Fruit fly (Drosophila melanogaster) whole organism, embryonic: ENCODE results near the gene Pdhb.

ENCODE experiments used
- Adf1 ChIP-seq: fragments of 200-800 bp; sonication (Bioruptor generic); IDR thresholded peaks from 2 replicates; pipeline ENCODE4 v1.3.6; 2022; ENCODE audit warnings: missing biosample characterization, missing genetic modification characterization
- Blimp-1 ChIP-seq: fragments of 200-800 bp; sonication (Bioruptor generic); optimal IDR thresholded peaks from 3 replicates; lab custom pipeline; 2018; ENCODE audit warnings: missing biosample characterization, missing genetic modification characterization, mild to moderate bottlenecking, moderate library complexity, missing genetic modification reagents
- Bteb2 ChIP-seq: fragments of 200-800 bp; sonication (Bioruptor generic); optimal IDR thresholded peaks from 2 replicates; lab custom pipeline; 2016; ENCODE audit warnings: missing biosample characterization, missing genetic modification characterization
- CG10147 ChIP-seq: fragments of 200-800 bp; sonication (Bioruptor generic); optimal IDR thresholded peaks from 2 replicates; lab custom pipeline; 2019; ENCODE audit warnings: missing biosample characterization, mild to moderate bottlenecking, missing genetic modification characterization, moderate library complexity
- CG10543 ChIP-seq: fragments of 200-800 bp; sonication (Bioruptor generic); optimal IDR thresholded peaks from 3 replicates; lab custom pipeline; 2017; ENCODE audit warnings: missing biosample characterization, mild to moderate bottlenecking, missing genetic modification characterization, moderate library complexity
- CG11398 ChIP-seq: fragments of 200-800 bp; sonication (Bioruptor generic); optimal IDR thresholded peaks from 2 replicates; lab custom pipeline; 2016; ENCODE audit warnings: missing biosample characterization, missing genetic modification characterization
- CG12071 ChIP-seq: fragments of 200-800 bp; sonication (Bioruptor generic); optimal IDR thresholded peaks from 3 replicates; lab custom pipeline; 2018; ENCODE audit warnings: missing biosample characterization, mild to moderate bottlenecking, missing genetic modification characterization
- CG12104 ChIP-seq: fragments of 200-800 bp; sonication (Bioruptor generic); optimal IDR thresholded peaks from 3 replicates; lab custom pipeline; 2016; ENCODE audit warnings: missing biosample characterization, missing genetic modification characterization
- CG12942 ChIP-seq: fragments of 200-800 bp; sonication (Bioruptor generic); optimal IDR thresholded peaks from 3 replicates; lab custom pipeline; 2016; ENCODE audit warnings: missing biosample characterization, missing genetic modification characterization
- CG13287 ChIP-seq: fragments of 200-800 bp; sonication (Bioruptor generic); IDR thresholded peaks from 2 replicates; pipeline ENCODE4 v1.3.6; 2022; ENCODE audit warnings: missing biosample characterization, missing genetic modification characterization; ENCODE audit not compliant: partially characterized antibody
- CG13624 ChIP-seq: fragments of 200-800 bp; sonication (Bioruptor generic); optimal IDR thresholded peaks from 2 replicates; lab custom pipeline; 2016; ENCODE audit warnings: missing biosample characterization, missing genetic modification characterization
- CG16813 ChIP-seq: fragments of 200-800 bp; sonication (Bioruptor generic); IDR thresholded peaks from 3 replicates; pipeline ENCODE4 v1.3.6; 2022; ENCODE audit warnings: missing biosample characterization, missing genetic modification characterization; ENCODE audit not compliant: partially characterized antibody
- CG2889 ChIP-seq: fragments of 200-800 bp; sonication (Bioruptor generic); IDR thresholded peaks from 3 replicates; pipeline ENCODE4 v1.3.6; 2022; ENCODE audit warnings: missing biosample characterization, missing genetic modification characterization
- CG30431 ChIP-seq: fragments of 200-800 bp; sonication (Bioruptor generic); optimal IDR thresholded peaks from 2 replicates; lab custom pipeline; 2017; ENCODE audit warnings: missing biosample characterization, missing genetic modification characterization
- CG31388 ChIP-seq: fragments of 200-800 bp; sonication (Bioruptor generic); optimal IDR thresholded peaks from 2 replicates; lab custom pipeline; 2016; ENCODE audit warnings: missing biosample characterization, missing genetic modification characterization
- CG6654 ChIP-seq: fragments of 200-800 bp; sonication (Bioruptor generic); optimal IDR thresholded peaks from 2 replicates; lab custom pipeline; 2017; ENCODE audit warnings: missing biosample characterization, mild to moderate bottlenecking, missing genetic modification characterization
- CG7745 ChIP-seq: fragments of 200-800 bp; sonication (Bioruptor generic); optimal IDR thresholded peaks from 2 replicates; lab custom pipeline; 2018; ENCODE audit warnings: missing biosample characterization, mild to moderate bottlenecking, missing genetic modification characterization, moderate library complexity
- CG7987 ChIP-seq: fragments of 200-800 bp; sonication (Bioruptor generic); optimal IDR thresholded peaks from 2 replicates; lab custom pipeline; 2018; ENCODE audit warnings: missing biosample characterization, mild to moderate bottlenecking, missing genetic modification characterization, moderate library complexity
- CG8290 ChIP-seq, 3 experiments: fragments of 200-800 bp; sonication (Bioruptor generic); optimal IDR thresholded peaks; 2 replicates each; lab custom pipeline; 2016 to 2019; ENCODE audit warnings: missing biosample characterization in 3 of 3, missing genetic modification characterization in 3 of 3, mild to moderate bottlenecking in 2 of 3, moderate library complexity in 1 of 3
- CG8359 ChIP-seq: fragments of 200-800 bp; sonication (Bioruptor generic); optimal IDR thresholded peaks from 2 replicates; lab custom pipeline; 2017; ENCODE audit warnings: missing biosample characterization, mild to moderate bottlenecking, missing genetic modification characterization, borderline replicate concordance
- CHES-1-like ChIP-seq: fragments of 200-800 bp; sonication (Bioruptor generic); optimal IDR thresholded peaks from 2 replicates; lab custom pipeline; 2016; ENCODE audit warnings: missing biosample characterization, missing genetic modification characterization
- CTCF ChIP-seq: fragments of 200-800 bp; sonication (Bioruptor generic); optimal IDR thresholded peaks from 2 replicates; lab custom pipeline; 2017; ENCODE audit warnings: missing biosample characterization, mild to moderate bottlenecking, missing genetic modification characterization, moderate library complexity
- Ets97D ChIP-seq: fragments of 200-800 bp; sonication (Bioruptor generic); optimal IDR thresholded peaks from 3 replicates; lab custom pipeline; 2016; ENCODE audit warnings: missing biosample characterization, missing genetic modification characterization
- Gug ChIP-seq: fragments of 200-800 bp; sonication (Bioruptor generic); IDR thresholded peaks from 4 replicates; pipeline ENCODE4 v1.3.6; 2022; ENCODE audit warnings: missing biosample characterization, missing genetic modification characterization
- H15 ChIP-seq: fragments of 200-800 bp; sonication (Bioruptor generic); IDR thresholded peaks from 3 replicates; pipeline ENCODE4 v1.3.6; 2022; ENCODE audit warnings: missing biosample characterization, missing genetic modification characterization
- H2.0 ChIP-seq: fragments of 200-800 bp; sonication (Bioruptor generic); IDR thresholded peaks from 2 replicates; pipeline ENCODE4 v1.3.6; 2022; ENCODE audit warnings: missing biosample characterization, missing genetic modification characterization
- HLH54F ChIP-seq: fragments of 200-800 bp; sonication (Bioruptor generic); optimal IDR thresholded peaks from 3 replicates; lab custom pipeline; 2016; ENCODE audit warnings: missing biosample characterization, missing genetic modification characterization
- Lhr ChIP-seq: fragments of 200-800 bp; sonication (Bioruptor generic); optimal IDR thresholded peaks from 3 replicates; lab custom pipeline; 2017; ENCODE audit warnings: mild to moderate bottlenecking, missing biosample characterization, missing genetic modification reagents, missing genetic modification characterization
- Mad ChIP-seq: fragments of 200-800 bp; sonication (Bioruptor generic); optimal IDR thresholded peaks from 2 replicates; lab custom pipeline; 2016; ENCODE audit warnings: missing biosample characterization, missing genetic modification characterization
- Mes4 ChIP-seq: fragments of 200-800 bp; sonication (Bioruptor generic); optimal IDR thresholded peaks from 2 replicates; lab custom pipeline; 2016; ENCODE audit warnings: missing biosample characterization, missing genetic modification characterization
- Nf-YA ChIP-seq: fragments of 200-800 bp; sonication (Bioruptor generic); IDR thresholded peaks from 2 replicates; pipeline ENCODE4 v1.3.6; 2022; ENCODE audit warnings: missing biosample characterization, missing genetic modification characterization
- Sry-β ChIP-seq: fragments of 200-800 bp; sonication (Bioruptor generic); optimal IDR thresholded peaks from 2 replicates; lab custom pipeline; 2018; ENCODE audit warnings: missing biosample characterization, mild to moderate bottlenecking, missing genetic modification characterization, moderate library complexity
- Taf1 ChIP-seq: fragments of 200-800 bp; sonication (Bioruptor generic); IDR thresholded peaks from 2 replicates; pipeline ENCODE4 v1.3.6; 2022; ENCODE audit warnings: missing biosample characterization, missing genetic modification characterization
- Tbp ChIP-seq: fragments of >200 bp; optimal IDR thresholded peaks from 2 replicates; lab custom pipeline; 2018; ENCODE audit warnings: missing biosample characterization, missing genetic modification characterization
- aop ChIP-seq: fragments of 200-800 bp; sonication (Bioruptor generic); IDR thresholded peaks from 2 replicates; pipeline ENCODE4 v1.3.6; 2022; ENCODE audit warnings: missing biosample characterization, missing genetic modification characterization
- crc ChIP-seq: fragments of 200-800 bp; sonication (Bioruptor generic); optimal IDR thresholded peaks from 2 replicates; lab custom pipeline; 2016; ENCODE audit warnings: missing biosample characterization, missing genetic modification characterization
- gfzf ChIP-seq: fragments of 200-800 bp; sonication (Bioruptor generic); optimal IDR thresholded peaks from 2 replicates; lab custom pipeline; 2016; ENCODE audit warnings: missing biosample characterization, mild to moderate bottlenecking, missing genetic modification characterization, moderate library complexity
- her ChIP-seq: fragments of 200-800 bp; sonication (Bioruptor generic); optimal IDR thresholded peaks from 2 replicates; lab custom pipeline; 2016; ENCODE audit warnings: missing biosample characterization, missing genetic modification characterization
- lmd ChIP-seq: fragments of 200-800 bp; sonication (Bioruptor generic); IDR thresholded peaks from 2 replicates; pipeline ENCODE4 v1.3.6; 2022; ENCODE audit warnings: missing biosample characterization, missing genetic modification characterization
- mam ChIP-seq: fragments of 200-800 bp; sonication (Bioruptor generic); optimal IDR thresholded peaks from 3 replicates; lab custom pipeline; 2016; ENCODE audit warnings: missing biosample characterization, missing genetic modification characterization
- pan ChIP-seq, 4 experiments: fragments of >200 bp in 3 of 4; fragments of 200-800 bp in 1 of 4; sonication (Bioruptor generic) in 1 of 4; optimal IDR thresholded peaks in 3 of 4; IDR thresholded peaks in 1 of 4; 2 replicates each; pipeline versions ENCODE4 v1.3.6 to Lab custom; 2017 to 2022; ENCODE audit warnings: missing biosample characterization in 2 of 4, missing genetic modification characterization in 2 of 4, mixed read lengths in 1 of 4
- pita ChIP-seq: fragments of 200-800 bp; sonication (Bioruptor generic); optimal IDR thresholded peaks from 2 replicates; lab custom pipeline; 2017; ENCODE audit warnings: missing biosample characterization, mild to moderate bottlenecking, missing genetic modification characterization
- rib ChIP-seq: fragments of 200-800 bp; sonication (Bioruptor generic); IDR thresholded peaks from 2 replicates; pipeline ENCODE4 v1.3.6; 2022; ENCODE audit warnings: missing biosample characterization, missing genetic modification characterization
- sens-2 ChIP-seq: fragments of 200-800 bp; sonication (Bioruptor generic); IDR thresholded peaks from 2 replicates; pipeline ENCODE4 v1.3.6; 2022; ENCODE audit warnings: missing biosample characterization, missing genetic modification characterization
- sob ChIP-seq: fragments of 200-800 bp; sonication (Bioruptor generic); IDR thresholded peaks from 2 replicates; pipeline ENCODE4 v1.3.6; 2022; ENCODE audit warnings: missing biosample characterization, missing genetic modification characterization
- sug ChIP-seq: fragments of 200-800 bp; optimal IDR thresholded peaks from 2 replicates; lab custom pipeline; 2019; ENCODE audit warnings: missing biosample characterization, mild to moderate bottlenecking, missing genetic modification characterization, moderate library complexity
- zen2 ChIP-seq: fragments of 200-800 bp; sonication (Bioruptor generic); IDR thresholded peaks from 3 replicates; pipeline ENCODE4 v1.3.6; 2022; ENCODE audit warnings: missing biosample characterization, missing genetic modification characterization; ENCODE audit not compliant: partially characterized antibody

Pdhb gene

DNA sequence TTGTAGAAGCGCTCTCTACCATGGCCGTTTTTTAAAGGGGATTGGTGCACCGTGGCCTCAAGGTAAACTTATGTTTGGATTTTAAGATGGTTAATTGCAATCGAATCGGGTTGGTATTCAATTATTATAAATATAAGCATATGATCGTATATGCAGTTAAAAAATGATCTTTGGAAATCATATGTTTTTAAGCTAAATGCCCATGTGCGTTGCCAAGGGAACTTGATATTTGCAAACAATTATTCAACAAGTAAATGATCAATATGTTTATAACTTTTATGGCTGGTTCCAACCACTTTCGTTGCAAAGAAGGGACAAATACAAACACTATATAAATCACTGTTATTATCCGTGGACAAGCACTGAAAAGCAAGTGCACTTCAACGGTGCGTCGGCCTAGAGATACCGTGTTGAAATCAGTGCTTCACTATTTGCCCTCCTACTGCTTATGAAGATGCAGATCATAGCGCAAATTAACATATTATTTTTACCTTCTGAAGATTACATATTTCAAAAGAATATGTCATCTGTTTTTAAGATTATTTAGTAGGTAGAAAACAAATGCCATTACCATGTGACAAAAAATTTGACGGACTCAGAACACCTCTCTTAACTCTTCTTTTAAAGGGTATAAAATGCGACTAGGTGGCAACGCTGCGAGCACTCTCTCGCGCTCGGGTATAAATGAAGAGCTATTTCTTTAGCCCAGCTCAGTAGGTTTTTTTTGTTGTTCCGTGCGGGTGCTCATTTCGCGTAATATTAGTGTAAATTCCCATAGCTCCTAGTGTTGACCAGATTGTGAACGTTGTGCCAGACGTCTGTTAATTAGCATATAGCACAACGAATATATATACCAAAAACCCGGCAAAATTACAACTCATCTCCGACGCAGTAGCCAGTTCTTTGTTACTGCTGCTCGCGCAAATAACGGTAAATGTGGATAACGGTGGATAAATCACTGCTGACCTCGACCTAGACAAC, 44.8 kb downstream of the Pdhb start, which contains the start of gene rdog (continued):
- TF ChIP-seq pita (GFP tag; lab: Kevin White, UChicago) (no peak), rib (peak; percentile 27; the same call in 1 of the 2 replicates), CTCF (GFP tag; lab: Kevin White, UChicago) (no peak), CG10147 (GFP tag; lab: Kevin White, UChicago) (peak; percentile 80), Sry-β (GFP tag; lab: Kevin White, UChicago) (peak; percentile 24), CG12104 (GFP tag; lab: Kevin White, UChicago) (peak; percentile 78), CHES-1-like (GFP tag; lab: Kevin White, UChicago) (peak; percentile 79), Nf-YA (GFP tag; lab: Robert Waterston, UW) (no peak; the same call in 1 of the 2 replicates), CG13624 (GFP tag; lab: Kevin White, UChicago) (peak; percentile 85), Mes4 (GFP tag; lab: Kevin White, UChicago) (peak; percentile 68), her (peak; percentile 60), CG8290 (GFP tag; optimal IDR thresholded peaks at IDR 0.05; lab: Kevin White, UChicago) (peak; percentile 71), CG8290 (tag; optimal IDR thresholded peaks at IDR 0.05; lab: Kevin White, UChicago) (peak in 1 of 2 experiments; percentile 84), mam (GFP tag; lab: Kevin White, UChicago) (peak; percentile 75), CG16813 (no peak), CG31388 (peak; percentile 65), CG13287 (GFP tag; lab: Robert Waterston, UW) (peak; percentile 35; the same call in 1 of the 2 replicates), crc (peak; percentile 58), lmd (GFP tag; lab: Robert Waterston, UW) (peak; percentile 77), H2.0 (GFP tag; lab: Robert Waterston, UW) (peak; percentile 36; the same call in 1 of the 2 replicates), Taf1 (GFP tag; lab: Robert Waterston, UW) (no peak), Mad (GFP tag; lab: Kevin White, UChicago) (peak; percentile 76), H15 (GFP tag; lab: Robert Waterston, UW) (0 out of 3 replicates have a peak, but pooled peaks have one; percentile 17), Lhr (peak; percentile 34), HLH54F (GFP tag; lab: Kevin White, UChicago) (peak; percentile 78), Blimp-1 (peak; percentile 67), Ets97D (GFP tag; lab: Kevin White, UChicago) (peak; percentile 39), Adf1 (GFP tag; lab: Robert Waterston, UW) (0 out of 2 replicates have a peak, but pooled peaks have one; percentile 40), CG7987 (GFP tag; lab: Kevin White, UChicago) (peak; percentile 46), zen2 (no peak), sug (tag; lab: Kevin White, UChicago) (peak; percentile 77), Tbp (no peak), CG12071 (GFP tag; lab: Kevin White, UChicago) (peak; percentile 30), CG2889 (GFP tag; lab: Robert Waterston, UW) (no peak), CG12942 (GFP tag; lab: Kevin White, UChicago) (peak; percentile 80), CG8359 (peak; percentile 28), pan (optimal IDR thresholded peaks at IDR 0.05; lab: Kevin White, UChicago) (peak in 1 of 2 experiments; percentile 85), pan (GFP tag; optimal IDR thresholded peaks at IDR 0.05 in 1 of 2, IDR thresholded peaks at IDR 0.05 in 1 of 2) (peak; percentile 47 to 81), CG6654 (GFP tag; lab: Kevin White, UChicago) (peak; percentile 36), Gug (GFP tag; lab: Robert Waterston, UW) (peak; percentile 32; the same call in 3 of the 4 replicates), aop (GFP tag; lab: Robert Waterston, UW) (peak; percentile 39; the same call in 1 of the 2 replicates), CG10543 (GFP tag; lab: Kevin White, UChicago) (peak; percentile 87), gfzf (GFP tag; lab: Kevin White, UChicago) (no peak), Bteb2 (GFP tag; lab: Kevin White, UChicago) (peak; percentile 65), CG11398 (GFP tag; lab: Kevin White, UChicago) (peak; percentile 72), sob (GFP tag; lab: Robert Waterston, UW) (peak; percentile 60), sens-2 (GFP tag; lab: Robert Waterston, UW) (peak; percentile 54; the same call in 1 of the 2 replicates), CG7745 (tag; lab: Kevin White, UChicago) (no peak), CG30431 (GFP tag; lab: Kevin White, UChicago) (peak; percentile 62)
